Worm (Caenorhabditis elegans) whole organism, L4/young adult: Measurements from ENCODE around the gene C37C3.17.

Source experiments
- W03F9.2 ChIP-seq: fragments of 150-350 bp; optimal IDR thresholded peaks from 2 replicates; lab custom pipeline; 2014; ENCODE audit warnings: missing biosample characterization, missing genetic modification characterization
- dao-5 ChIP-seq: sonication (generic microtip); optimal IDR thresholded peaks from 2 replicates; lab custom pipeline; 2016; ENCODE audit warnings: missing genotype, missing genetic modification characterization, moderate library complexity, missing compliant biosample characterization

ce11 chrV:7870707-7871106 is 9.0 kb upstream of the C37C3.17 start, which contains the start of gene nipi-4:
- no peak for TF ChIP-seq dao-5 (tag; lab: Kevin White, UChicago)
- no peak for TF ChIP-seq W03F9.2 (tag; lab: Kevin White, UChicago)
